Worm (Caenorhabditis elegans): ENCODE results near the gene nmad-1.

Gene nmad-1

DNA sequence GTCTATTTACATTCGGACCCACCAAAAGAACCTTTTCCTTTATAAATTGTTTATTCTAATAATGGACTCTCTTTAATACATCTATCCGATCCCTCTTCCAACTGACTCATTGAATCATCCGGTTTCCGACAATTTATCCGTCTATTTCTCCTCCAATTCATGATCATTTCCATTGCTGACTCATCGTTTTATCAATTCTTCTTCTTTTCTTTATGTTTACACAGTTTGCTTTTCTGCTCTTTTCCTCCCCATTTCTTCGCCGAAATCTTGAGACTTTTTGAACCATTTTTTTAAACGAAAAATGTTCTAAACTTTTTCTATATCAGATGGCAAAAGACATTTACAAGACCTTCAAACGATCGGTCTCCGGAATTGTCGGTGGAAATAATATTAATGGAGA, 40.7 kb upstream of the nmad-1 start, which contains the start of gene ced-6:
ced-6 (plus strand) TSS at position 327 of the 400 bp plus-strand sequence.
- TF ChIP-seq pha-4 (tag; optimal IDR thresholded peaks at IDR 0.05) = peak; percentile 41
- no peak for TF ChIP-seq nhr-23 (tag; optimal IDR thresholded peaks at IDR 0.05)

DNA sequence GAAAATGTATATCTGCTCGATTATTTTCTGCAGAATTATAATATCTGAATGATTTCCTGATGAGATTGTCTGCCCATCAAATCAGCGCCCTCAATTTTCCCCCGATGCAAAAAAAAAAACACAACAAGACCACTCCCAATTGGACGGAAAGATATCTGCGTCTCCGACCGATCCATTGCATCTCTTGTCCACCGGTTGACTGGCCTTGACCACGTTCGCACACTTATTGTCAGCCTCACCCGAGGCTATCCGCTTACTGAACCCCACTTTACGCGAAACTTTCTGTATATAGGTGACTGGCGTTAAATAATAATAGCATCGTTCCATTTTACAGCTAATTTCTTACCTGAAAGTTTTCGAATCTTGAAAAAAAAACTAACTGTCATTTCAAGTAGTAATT, 39.6 kb upstream of the nmad-1 start:
- no peak for TF ChIP-seq ceh-16 (tag; optimal IDR thresholded peaks at IDR 0.05)
- no peak for TF ChIP-seq snpc-4 (tag; optimal IDR thresholded peaks at IDR 0.05)
- TF ChIP-seq pqm-1 (tag; optimal IDR thresholded peaks at IDR 0.05) = no peak
- TF ChIP-seq nhr-12 (tag; optimal IDR thresholded peaks at IDR 0.05) = no peak
- no peak for TF ChIP-seq nhr-11 (tag; optimal IDR thresholded peaks at IDR 0.05)
- TF ChIP-seq ama-1 (optimal IDR thresholded peaks at IDR 0.05) = peak; percentile 47
- TF ChIP-seq daf-12 (tag; optimal IDR thresholded peaks at IDR 0.05) = no peak
- TF ChIP-seq fos-1 (tag; optimal IDR thresholded peaks at IDR 0.05) = no peak
- no peak for TF ChIP-seq elt-2 (tag; optimal IDR thresholded peaks at IDR 0.05)
- peak; percentile 84 for TF ChIP-seq nhr-25 (tag; optimal IDR thresholded peaks at IDR 0.05)
- TF ChIP-seq fkh-10 (GFP tag; optimal IDR thresholded peaks at IDR 0.05) = no peak
- no peak for TF ChIP-seq ZK546.5 (tag; optimal IDR thresholded peaks at IDR 0.05)
- TF ChIP-seq nfya-1 (tag; optimal IDR thresholded peaks at IDR 0.05; ENCODE audit: insufficient read depth) = peak; percentile 51
- TF ChIP-seq mml-1 (tag; optimal IDR thresholded peaks at IDR 0.05) = no peak
- TF ChIP-seq fkh-2 (tag; optimal IDR thresholded peaks at IDR 0.05) = no peak
- no peak for TF ChIP-seq nhr-28 (tag; optimal IDR thresholded peaks at IDR 0.05)
- no peak for TF ChIP-seq jun-1 (tag; optimal IDR thresholded peaks at IDR 0.05)
- no peak for TF ChIP-seq skn-1 (tag; optimal IDR thresholded peaks at IDR 0.05)
- TF ChIP-seq nhr-23 (tag; optimal IDR thresholded peaks at IDR 0.05) = peak; percentile 33
- TF ChIP-seq elt-1 (tag; optimal IDR thresholded peaks at IDR 0.05) = no peak
- TF ChIP-seq unc-62 (GFP tag; optimal IDR thresholded peaks at IDR 0.05) = no peak
- no peak for TF ChIP-seq hmg-11 (tag; optimal IDR thresholded peaks at IDR 0.05)
- TF ChIP-seq mdl-1 (tag; optimal IDR thresholded peaks at IDR 0.05) = no peak
- no peak for TF ChIP-seq elt-3 (tag; optimal IDR thresholded peaks at IDR 0.05)

DNA sequence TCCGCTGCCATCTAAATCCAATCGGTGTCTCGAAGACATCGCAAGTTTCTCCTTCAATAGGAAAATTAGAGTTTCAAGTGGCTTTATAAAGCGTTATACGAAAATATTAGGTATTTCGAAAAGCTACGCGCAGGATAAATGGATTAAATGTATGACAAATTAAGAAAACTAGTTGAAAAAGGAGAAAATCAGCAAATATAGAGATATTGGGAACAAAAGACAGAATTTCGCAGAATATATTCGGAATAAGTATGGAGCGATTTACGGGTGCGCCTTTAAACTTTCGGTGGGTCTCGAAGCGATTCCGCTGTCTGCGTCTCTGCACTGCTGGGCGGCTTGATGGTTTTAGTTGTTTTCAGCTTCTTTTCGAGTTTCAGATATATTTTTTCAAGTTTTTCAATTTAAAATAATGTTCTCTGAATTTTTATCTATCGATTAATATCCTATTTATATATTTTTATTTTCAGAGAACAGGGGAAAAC, 37.0 kb upstream of the nmad-1 start, which contains the start of the genes ddx-15 and ucr-1:
ddx-15 (minus strand) TSS at position 51 of the 482 bp plus-strand sequence.
ucr-1 (plus strand) TSS at position 468 of the 482 bp plus-strand sequence.
- peak; percentile 20 for TF ChIP-seq hmg-11 (tag; optimal IDR thresholded peaks at IDR 0.05)
- no peak for TF ChIP-seq eor-1 (tag; optimal IDR thresholded peaks at IDR 0.05)
- no peak for TF ChIP-seq nhr-77 (tag; optimal IDR thresholded peaks at IDR 0.05)
- TF ChIP-seq R02D3.7 (tag; optimal IDR thresholded peaks at IDR 0.05) = peak; percentile 88
- no peak for TF ChIP-seq ZK546.5 (tag; optimal IDR thresholded peaks at IDR 0.05)
- peak; percentile 85 for TF ChIP-seq pha-4 (tag; optimal IDR thresholded peaks at IDR 0.05)
- peak; percentile 67 for TF ChIP-seq nhr-23 (tag; optimal IDR thresholded peaks at IDR 0.05)
- TF ChIP-seq egl-5 (tag; optimal IDR thresholded peaks at IDR 0.05) = peak; percentile 24
- no peak for TF ChIP-seq nhr-28 (tag; optimal IDR thresholded peaks at IDR 0.05)
- TF ChIP-seq tbx-2 (tag; optimal IDR thresholded peaks at IDR 0.05) = no peak
- TF ChIP-seq lin-15B (tag; optimal IDR thresholded peaks at IDR 0.05) = peak; percentile 89
- TF ChIP-seq nhr-237 (tag; optimal IDR thresholded peaks at IDR 0.05) = no peak
- TF ChIP-seq ztf-4 (tag; optimal IDR thresholded peaks at IDR 0.05) = no peak
- no peak for TF ChIP-seq daf-12 (tag; optimal IDR thresholded peaks at IDR 0.05)
- TF ChIP-seq unc-39 (tag; optimal IDR thresholded peaks at IDR 0.05) = no peak
- no peak for TF ChIP-seq jun-1 (tag; optimal IDR thresholded peaks at IDR 0.05)
- TF ChIP-seq elt-3 (tag; optimal IDR thresholded peaks at IDR 0.05) = no peak
- TF ChIP-seq mml-1 (tag; optimal IDR thresholded peaks at IDR 0.05) = no peak
- no peak for TF ChIP-seq nhr-12 (tag; optimal IDR thresholded peaks at IDR 0.05)
- peak; percentile 28 for TF ChIP-seq elt-2 (tag; optimal IDR thresholded peaks at IDR 0.05)
- no peak for TF ChIP-seq mdl-1 (tag; optimal IDR thresholded peaks at IDR 0.05)
- no peak for TF ChIP-seq skn-1 (tag; optimal IDR thresholded peaks at IDR 0.05)
- no peak for TF ChIP-seq lsy-12 (tag; optimal IDR thresholded peaks at IDR 0.05)
- TF ChIP-seq ceh-28 (tag; optimal IDR thresholded peaks at IDR 0.05) = no peak
- peak; percentile 96 for TF ChIP-seq lin-39 (tag; optimal IDR thresholded peaks at IDR 0.05)
- no peak for TF ChIP-seq nhr-11 (tag; optimal IDR thresholded peaks at IDR 0.05)
- TF ChIP-seq nhr-67 (tag; optimal IDR thresholded peaks at IDR 0.05) = no peak
- no peak for TF ChIP-seq nhr-43 (tag; optimal IDR thresholded peaks at IDR 0.05; ENCODE audit: poor library complexity, severe bottlenecking)
- no peak for TF ChIP-seq ceh-9 (tag; optimal IDR thresholded peaks at IDR 0.05)
- TF ChIP-seq nhr-25 (tag; optimal IDR thresholded peaks at IDR 0.05) = peak; percentile 56
- TF ChIP-seq pqm-1 (tag; optimal IDR thresholded peaks at IDR 0.05) = peak; percentile 64
- peak; percentile 67 for TF ChIP-seq snpc-4 (tag; optimal IDR thresholded peaks at IDR 0.05)
- TF ChIP-seq aly-2 (tag; optimal IDR thresholded peaks at IDR 0.05) = no peak
- TF ChIP-seq fkh-10 (GFP tag; optimal IDR thresholded peaks at IDR 0.05) = no peak
- TF ChIP-seq sea-2 (GFP tag; optimal IDR thresholded peaks at IDR 0.05) = no peak
- TF ChIP-seq ceh-16 (tag; optimal IDR thresholded peaks at IDR 0.05) = no peak
- TF ChIP-seq nfya-1 (tag; optimal IDR thresholded peaks at IDR 0.05; ENCODE audit: insufficient read depth) = peak; percentile 80

Data from whole organism, L3 larva.